Fruit fly (Drosophila melanogaster) whole organism, embryonic: Measurements from ENCODE around the gene e.

Experiments used
- CG10431 ChIP-seq: fragments of 200-800 bp; sonication (Bioruptor generic); optimal IDR thresholded peaks from 3 replicates; lab custom pipeline; 2018; ENCODE audit warnings: missing biosample characterization, mild to moderate bottlenecking, missing genetic modification characterization
- CG12071 ChIP-seq: fragments of 200-800 bp; sonication (Bioruptor generic); optimal IDR thresholded peaks from 3 replicates; lab custom pipeline; 2018; ENCODE audit warnings: missing biosample characterization, mild to moderate bottlenecking, missing genetic modification characterization
- CG1233 ChIP-seq: fragments of 200-800 bp; sonication (Bioruptor generic); optimal IDR thresholded peaks from 4 replicates; lab custom pipeline; 2018; ENCODE audit warnings: missing biosample characterization, mild to moderate bottlenecking, missing genetic modification characterization
- CG12942 ChIP-seq: fragments of 200-800 bp; sonication (Bioruptor generic); optimal IDR thresholded peaks from 3 replicates; lab custom pipeline; 2016; ENCODE audit warnings: missing biosample characterization, missing genetic modification characterization
- CG14441 ChIP-seq: fragments of 200-800 bp; sonication (Bioruptor generic); IDR thresholded peaks from 2 replicates; pipeline ENCODE4 v1.3.6; 2022; ENCODE audit warnings: missing biosample characterization, missing genetic modification characterization
- CG14860 ChIP-seq: fragments of 200-800 bp; sonication (Bioruptor generic); IDR thresholded peaks from 3 replicates; pipeline ENCODE4 v1.3.6; 2022; ENCODE audit warnings: missing biosample characterization, missing genetic modification characterization; ENCODE audit not compliant: partially characterized antibody
- CG14965 ChIP-seq: fragments of 200-800 bp; sonication (Bioruptor generic); optimal IDR thresholded peaks from 2 replicates; lab custom pipeline; 2016; ENCODE audit warnings: missing biosample characterization, missing genetic modification characterization, borderline replicate concordance
- CG16779 ChIP-seq: fragments of 200-800 bp; sonication (Bioruptor generic); IDR thresholded peaks from 2 replicates; pipeline ENCODE4 v1.3.6; 2022; ENCODE audit warnings: missing biosample characterization, missing genetic modification characterization
- CG16813 ChIP-seq: fragments of 200-800 bp; sonication (Bioruptor generic); IDR thresholded peaks from 3 replicates; pipeline ENCODE4 v1.3.6; 2022; ENCODE audit warnings: missing biosample characterization, missing genetic modification characterization; ENCODE audit not compliant: partially characterized antibody
- CG17359 ChIP-seq: fragments of 200-800 bp; sonication (Bioruptor generic); optimal IDR thresholded peaks from 3 replicates; lab custom pipeline; 2018; ENCODE audit warnings: missing biosample characterization, mild to moderate bottlenecking, missing genetic modification characterization, moderate library complexity
- CG17612 ChIP-seq: fragments of 200-800 bp; sonication (Bioruptor generic); IDR thresholded peaks from 2 replicates; pipeline ENCODE4 v1.3.6; 2022; ENCODE audit warnings: missing biosample characterization, missing genetic modification characterization
- CG18599 ChIP-seq: fragments of 200-800 bp; sonication (Bioruptor generic); optimal IDR thresholded peaks from 3 replicates; lab custom pipeline; 2017; ENCODE audit warnings: missing biosample characterization, missing genetic modification characterization, mild to moderate bottlenecking, moderate library complexity, missing genetic modification reagents
- CG30403 ChIP-seq: fragments of 200-800 bp; sonication (Bioruptor generic); optimal IDR thresholded peaks from 3 replicates; lab custom pipeline; 2016; ENCODE audit warnings: missing biosample characterization, missing genetic modification characterization
- CG31224 ChIP-seq: fragments of 200-800 bp; sonication (Bioruptor generic); IDR thresholded peaks from 2 replicates; pipeline ENCODE4 v1.3.6; 2022; ENCODE audit warnings: missing biosample characterization, missing genetic modification characterization
- CG31365 ChIP-seq: fragments of 200-800 bp; sonication (Bioruptor generic); optimal IDR thresholded peaks from 2 replicates; lab custom pipeline; 2018; ENCODE audit warnings: missing biosample characterization, mild to moderate bottlenecking, missing genetic modification characterization
- CG33557 ChIP-seq: fragments of 200-800 bp; sonication (Bioruptor generic); optimal IDR thresholded peaks from 2 replicates; lab custom pipeline; 2019; ENCODE audit warnings: missing biosample characterization, mild to moderate bottlenecking, missing genetic modification characterization, moderate library complexity
- CG34224 ChIP-seq: fragments of 200-800 bp; sonication (Bioruptor generic); IDR thresholded peaks from 3 replicates; pipeline ENCODE4 v1.3.6; 2022; ENCODE audit warnings: missing biosample characterization, missing genetic modification characterization; ENCODE audit not compliant: partially characterized antibody
- CG4617 ChIP-seq: fragments of 200-800 bp; sonication (Bioruptor generic); optimal IDR thresholded peaks from 3 replicates; lab custom pipeline; 2016; ENCODE audit warnings: missing biosample characterization, missing genetic modification characterization, borderline replicate concordance
- CG7839 ChIP-seq: fragments of 200-800 bp; sonication (Bioruptor generic); optimal IDR thresholded peaks from 3 replicates; lab custom pipeline; 2018; ENCODE audit warnings: missing biosample characterization, mild to moderate bottlenecking, missing genetic modification characterization, moderate library complexity
- CG9876 ChIP-seq: fragments of 200-800 bp; sonication (Bioruptor generic); optimal IDR thresholded peaks from 2 replicates; lab custom pipeline; 2016; ENCODE audit warnings: missing biosample characterization, missing genetic modification characterization
- CG9932 ChIP-seq: fragments of 200-800 bp; sonication (Bioruptor generic); IDR thresholded peaks from 2 replicates; pipeline ENCODE4 v1.3.6; 2022; ENCODE audit warnings: missing biosample characterization, missing genetic modification characterization
- Chrac-16 ChIP-seq: fragments of 200-800 bp; sonication (Bioruptor generic); optimal IDR thresholded peaks from 3 replicates; lab custom pipeline; 2016; ENCODE audit warnings: missing biosample characterization, missing genetic modification characterization
- Dip2 ChIP-seq: fragments of 200-800 bp; sonication (Bioruptor generic); IDR thresholded peaks from 2 replicates; pipeline ENCODE4 v1.3.6; 2022; ENCODE audit warnings: missing biosample characterization, missing genetic modification characterization
- Dref ChIP-seq: fragments of 200-800 bp; sonication (Bioruptor generic); IDR thresholded peaks from 2 replicates; pipeline ENCODE4 v1.3.6; 2022; ENCODE audit warnings: missing biosample characterization, missing genetic modification characterization
- GATAe ChIP-seq: fragments of 200-800 bp; sonication (Bioruptor generic); conservative IDR thresholded peaks from 2 replicates; pipeline ENCODE4 v1.3.6; 2022; ENCODE audit warnings: missing biosample characterization, missing genetic modification characterization
- NK7.1 ChIP-seq: fragments of 200-800 bp; sonication (Bioruptor generic); optimal IDR thresholded peaks from 3 replicates; lab custom pipeline; 2016; ENCODE audit warnings: missing biosample characterization, missing genetic modification characterization
- NfI ChIP-seq: fragments of 200-800 bp; sonication (Bioruptor generic); optimal IDR thresholded peaks from 3 replicates; lab custom pipeline; 2018; ENCODE audit warnings: missing biosample characterization, mild to moderate bottlenecking, missing genetic modification characterization, moderate library complexity
- Oaz ChIP-seq: fragments of 200-800 bp; sonication (Bioruptor generic); IDR thresholded peaks from 2 replicates; pipeline ENCODE4 v1.3.6; 2022; ENCODE audit warnings: missing biosample characterization, missing genetic modification characterization
- Poxn ChIP-seq: fragments of 200-800 bp; sonication (Bioruptor generic); IDR thresholded peaks from 2 replicates; pipeline ENCODE4 v1.3.6; 2022; ENCODE audit warnings: missing biosample characterization, missing genetic modification characterization
- Side ChIP-seq: fragments of 200-800 bp; sonication (Bioruptor generic); optimal IDR thresholded peaks from 2 replicates; lab custom pipeline; 2016; ENCODE audit warnings: missing biosample characterization, missing genetic modification characterization
- Sox100B ChIP-seq: fragments of 200-800 bp; sonication (Bioruptor generic); optimal IDR thresholded peaks from 3 replicates; lab custom pipeline; 2018; ENCODE audit warnings: missing biosample characterization, mild to moderate bottlenecking, missing genetic modification characterization
- Trl ChIP-seq, 3 experiments: fragments of >200 bp in 2 of 3; fragments of 200-800 bp in 1 of 3; sonication (Bioruptor generic) in 1 of 3; optimal IDR thresholded peaks; 2 replicates in 1 of 3; 3 replicates in 2 of 3; lab custom pipeline; 2016 to 2017; ENCODE audit warnings: missing biosample characterization in 1 of 3, missing genetic modification characterization in 1 of 3
- Xbp1 ChIP-seq: fragments of 200-800 bp; sonication (Bioruptor generic); optimal IDR thresholded peaks from 3 replicates; lab custom pipeline; 2016; ENCODE audit warnings: missing biosample characterization, mild to moderate bottlenecking, missing genetic modification characterization
- ara ChIP-seq: fragments of 200-800 bp; sonication (Bioruptor generic); IDR thresholded peaks from 2 replicates; pipeline ENCODE4 v1.3.6; 2022; ENCODE audit warnings: missing biosample characterization, missing genetic modification characterization
- cas ChIP-seq: fragments of 200-800 bp; sonication (Bioruptor generic); IDR thresholded peaks from 2 replicates; pipeline ENCODE4 v1.3.6; 2022; ENCODE audit warnings: missing biosample characterization, missing genetic modification characterization
- caup ChIP-seq: fragments of 200-800 bp; sonication (Bioruptor generic); optimal IDR thresholded peaks from 3 replicates; lab custom pipeline; 2017; ENCODE audit warnings: missing biosample characterization, mild to moderate bottlenecking, missing genetic modification characterization, moderate library complexity; ENCODE audit not compliant: severe bottlenecking
- chn ChIP-seq: fragments of 200-800 bp; sonication (Bioruptor generic); optimal IDR thresholded peaks from 2 replicates; lab custom pipeline; 2016; ENCODE audit warnings: missing biosample characterization, missing genetic modification characterization
- crc ChIP-seq: fragments of 200-800 bp; sonication (Bioruptor generic); optimal IDR thresholded peaks from 2 replicates; lab custom pipeline; 2016; ENCODE audit warnings: missing biosample characterization, missing genetic modification characterization
- croc ChIP-seq: fragments of 200-800 bp; sonication (Bioruptor generic); conservative IDR thresholded peaks from 3 replicates; pipeline ENCODE4 v1.3.6; 2022; ENCODE audit warnings: missing biosample characterization, missing genetic modification characterization
- crp ChIP-seq, 2 experiments: fragments of 200-800 bp; sonication (Bioruptor generic); optimal IDR thresholded peaks; 2 replicates in 1 of 2; 3 replicates in 1 of 2; lab custom pipeline; 2017; ENCODE audit warnings: missing biosample characterization in 2 of 2, missing genetic modification characterization in 2 of 2, mild to moderate bottlenecking in 1 of 2, moderate library complexity in 1 of 2
- cwo ChIP-seq: fragments of 200-800 bp; sonication (Bioruptor generic); optimal IDR thresholded peaks from 3 replicates; lab custom pipeline; 2017; ENCODE audit warnings: missing biosample characterization, missing genetic modification characterization, mild to moderate bottlenecking, moderate library complexity, missing genetic modification reagents
- ind ChIP-seq: fragments of 200-800 bp; sonication (Bioruptor generic); optimal IDR thresholded peaks from 3 replicates; lab custom pipeline; 2016; ENCODE audit warnings: missing biosample characterization, missing genetic modification characterization
- lov ChIP-seq, 2 experiments: fragments of 200-800 bp in 1 of 2; fragments of >200 bp in 1 of 2; sonication (Bioruptor generic) in 1 of 2; IDR thresholded peaks in 1 of 2; optimal IDR thresholded peaks in 1 of 2; 2 replicates in 1 of 2; 3 replicates in 1 of 2; pipeline versions ENCODE4 v1.3.6 to Lab custom; 2017 to 2022; ENCODE audit warnings: missing biosample characterization in 1 of 2, missing genetic modification characterization in 1 of 2
- mam ChIP-seq: fragments of 200-800 bp; sonication (Bioruptor generic); optimal IDR thresholded peaks from 3 replicates; lab custom pipeline; 2016; ENCODE audit warnings: missing biosample characterization, missing genetic modification characterization
- mirr ChIP-seq: fragments of 200-800 bp; sonication (Bioruptor generic); optimal IDR thresholded peaks from 3 replicates; lab custom pipeline; 2018; ENCODE audit warnings: missing biosample characterization, mild to moderate bottlenecking, missing genetic modification characterization
- nom ChIP-seq: fragments of 200-800 bp; sonication (Bioruptor generic); optimal IDR thresholded peaks from 2 replicates; lab custom pipeline; 2017; ENCODE audit warnings: missing biosample characterization, missing genetic modification characterization, mild to moderate bottlenecking, moderate library complexity, missing genetic modification reagents
- slp2 ChIP-seq: fragments of 200-800 bp; sonication (Bioruptor generic); optimal IDR thresholded peaks from 2 replicates; lab custom pipeline; 2016; ENCODE audit warnings: missing biosample characterization, missing genetic modification characterization
- usp ChIP-seq: fragments of >200 bp; optimal IDR thresholded peaks from 2 replicates; lab custom pipeline; 2017; ENCODE audit warnings: missing biosample characterization, missing genetic modification characterization

Gene e

DNA sequence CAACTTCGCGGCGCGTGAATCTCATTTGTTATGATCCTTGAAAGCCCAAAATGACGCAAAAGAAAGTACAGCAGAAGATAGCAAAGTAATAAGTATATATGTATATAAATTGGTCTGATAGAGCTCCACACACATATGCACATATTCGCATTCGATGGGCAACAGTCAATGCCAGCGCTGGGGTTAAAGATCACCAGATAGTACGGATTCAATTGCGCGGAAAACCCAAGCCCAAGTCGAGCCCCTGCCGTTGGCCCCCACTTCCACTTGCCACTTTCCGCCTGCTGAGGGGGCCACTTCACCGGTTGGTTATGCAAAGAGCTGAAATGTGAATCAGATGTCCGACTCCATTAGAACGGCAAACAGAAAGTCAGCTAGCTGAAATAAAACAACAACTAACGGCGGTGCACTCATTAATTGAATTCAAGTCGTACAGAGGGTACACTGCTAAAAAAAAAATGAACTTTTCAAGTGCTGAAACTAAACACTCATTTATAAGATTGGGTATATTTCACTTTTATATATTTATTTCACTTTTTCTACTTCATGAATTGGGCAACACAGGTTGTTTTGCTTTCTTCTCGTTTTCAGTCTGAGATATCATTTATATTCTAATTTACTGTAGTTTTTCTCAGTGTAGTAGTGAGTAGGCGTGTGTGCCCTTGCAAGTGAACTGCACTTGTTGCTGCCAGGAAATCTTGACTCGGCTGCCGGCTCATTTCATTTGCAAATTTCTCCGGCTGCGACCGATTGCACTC is 41.6 kb downstream of the e start (continued):
- TF ChIP-seq CG17612 (GFP tag; lab: Robert Waterston, UW) = no peak
- TF ChIP-seq cas = no peak
- no peak for TF ChIP-seq CG16813 (GFP tag; lab: Robert Waterston, UW)
- no peak for TF ChIP-seq crc (GFP tag; lab: Kevin White, UChicago)
- peak; percentile 14 for TF ChIP-seq Xbp1 (GFP tag; lab: Kevin White, UChicago)
- no peak for TF ChIP-seq croc (GFP tag; lab: Robert Waterston, UW)
- peak; percentile 44 for TF ChIP-seq CG30403 (GFP tag; lab: Kevin White, UChicago)
- TF ChIP-seq ara (GFP tag; lab: Robert Waterston, UW) = 0 out of 2 replicates have a peak, but pooled peaks have one; percentile 30
- TF ChIP-seq Sox100B (GFP tag; lab: Kevin White, UChicago) = no peak
- TF ChIP-seq mirr = no peak
- no peak for TF ChIP-seq lov (optimal IDR thresholded peaks at IDR 0.05; lab: Kevin White, UChicago)
- no peak for TF ChIP-seq lov (GFP tag; IDR thresholded peaks at IDR 0.05; lab: Robert Waterston, UW)
- TF ChIP-seq CG14965 (GFP tag; lab: Kevin White, UChicago) = no peak
- no peak for TF ChIP-seq CG31365 (tag; lab: Kevin White, UChicago)
- peak; percentile 2 for TF ChIP-seq CG7839 (tag; lab: Kevin White, UChicago)
- TF ChIP-seq CG12942 = no peak
- TF ChIP-seq crp (GFP tag; optimal IDR thresholded peaks at IDR 0.05; lab: Kevin White, UChicago) = no peak
- TF ChIP-seq CG14441 = no peak
- TF ChIP-seq usp = no peak
- no peak for TF ChIP-seq CG14860 (GFP tag; lab: Robert Waterston, UW)
- TF ChIP-seq ind (GFP tag; lab: Kevin White, UChicago) = no peak
- TF ChIP-seq Side (GFP tag; lab: Kevin White, UChicago) = no peak
- peak; percentile 15 for TF ChIP-seq CG18599 (GFP tag; lab: Kevin White, UChicago)
- TF ChIP-seq CG1233 = no peak
- no peak for TF ChIP-seq CG17359 (tag; lab: Kevin White, UChicago)
- TF ChIP-seq CG9876 = no peak
- no peak for TF ChIP-seq CG33557 (GFP tag; lab: Kevin White, UChicago)
- no peak for TF ChIP-seq Dref (GFP tag; lab: Robert Waterston, UW)
- TF ChIP-seq chn (GFP tag; lab: Kevin White, UChicago) = no peak
- TF ChIP-seq Dip2 (GFP tag; lab: Robert Waterston, UW) = no peak
- no peak for TF ChIP-seq Chrac-16
- no peak for TF ChIP-seq CG10431
- no peak for TF ChIP-seq slp2
- TF ChIP-seq Trl (optimal IDR thresholded peaks at IDR 0.05; lab: Kevin White, UChicago) = no peak
- TF ChIP-seq Trl (GFP tag; optimal IDR thresholded peaks at IDR 0.05; lab: Kevin White, UChicago) = no peak
- no peak for TF ChIP-seq CG34224
- TF ChIP-seq CG16779 = no peak
- TF ChIP-seq Poxn (GFP tag; lab: Robert Waterston, UW) = no peak
- no peak for TF ChIP-seq mam (GFP tag; lab: Kevin White, UChicago)
- TF ChIP-seq GATAe (GFP tag; lab: Robert Waterston, UW) = no peak
- TF ChIP-seq caup (GFP tag; lab: Kevin White, UChicago) = no peak
- no peak for TF ChIP-seq CG4617 (GFP tag; lab: Kevin White, UChicago)
- no peak for TF ChIP-seq NfI
- TF ChIP-seq CG9932 (GFP tag; lab: Robert Waterston, UW) = 0 out of 2 replicates have a peak, but pooled peaks have one; percentile 34
- TF ChIP-seq cwo (GFP tag; lab: Kevin White, UChicago) = no peak
- peak; percentile 3 for TF ChIP-seq nom
- TF ChIP-seq Oaz (GFP tag; lab: Robert Waterston, UW) = no peak
- no peak for TF ChIP-seq NK7.1
- TF ChIP-seq CG12071 (GFP tag; lab: Kevin White, UChicago) = no peak
- TF ChIP-seq CG31224 (GFP tag; lab: Robert Waterston, UW) = no peak
